Worm (Caenorhabditis elegans): ENCODE results near the gene timm-17B.2.
"Not testable (repeated sequence)": the region's sequence is repeated elsewhere in the genome, so short reads cannot be mapped to it uniquely, and the experiment has no call there.

Gene timm-17B.2

ce11 chrIV:8375381-8375780 lies 21.1 kb upstream of the timm-17B.2 start:
- TF ChIP-seq W03F9.2 (tag; optimal IDR thresholded peaks at IDR 0.05) = peak; percentile 70
- peak; percentile 48 for TF ChIP-seq him-1 (tag; optimal IDR thresholded peaks at IDR 0.05)
- no peak for TF ChIP-seq dao-5 (tag; optimal IDR thresholded peaks at IDR 0.05)

- no peak for TF ChIP-seq him-1 (tag; optimal IDR thresholded peaks at IDR 0.05)
- no peak for TF ChIP-seq W03F9.2 (tag; optimal IDR thresholded peaks at IDR 0.05)
- no peak for TF ChIP-seq dao-5 (tag; optimal IDR thresholded peaks at IDR 0.05)
Observed at ce11 chrIV:8376923-8377322, 19.5 kb upstream of the timm-17B.2 start.

ce11 chrIV:8377501-8377900 lies 18.9 kb upstream of the timm-17B.2 start, which contains the start of gene D2096.7:
Gene D2096.7, minus strand, starts transcription at chrIV:8377630.
- peak; percentile 26 for TF ChIP-seq dao-5 (tag; optimal IDR thresholded peaks at IDR 0.05)
- TF ChIP-seq him-1 (tag; optimal IDR thresholded peaks at IDR 0.05) = no peak

DNA sequence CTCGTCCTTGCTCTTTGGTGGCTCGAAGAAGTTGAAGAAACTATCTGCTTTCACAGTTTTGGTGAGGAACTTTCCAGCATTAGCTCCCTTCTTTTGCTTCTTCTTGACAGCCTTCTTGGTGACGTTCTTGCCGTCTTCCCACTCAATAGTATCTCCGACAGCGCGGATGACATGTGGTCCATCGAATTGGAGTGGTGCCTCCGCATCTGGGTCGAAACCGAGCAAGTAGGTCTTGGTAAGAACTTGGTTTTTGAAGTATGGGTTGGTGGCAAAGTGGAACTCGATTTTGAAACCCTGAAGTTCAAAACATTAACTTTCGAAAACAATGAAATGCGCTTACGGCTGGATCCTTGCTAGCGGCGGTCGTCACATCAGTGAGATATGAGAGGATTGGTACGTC lies 18.2 kb upstream of the timm-17B.2 start:
- TF ChIP-seq dao-5 (tag; optimal IDR thresholded peaks at IDR 0.05) (no peak), W03F9.2 (tag; optimal IDR thresholded peaks at IDR 0.05) (no peak), him-1 (tag; optimal IDR thresholded peaks at IDR 0.05) (no peak)

DNA sequence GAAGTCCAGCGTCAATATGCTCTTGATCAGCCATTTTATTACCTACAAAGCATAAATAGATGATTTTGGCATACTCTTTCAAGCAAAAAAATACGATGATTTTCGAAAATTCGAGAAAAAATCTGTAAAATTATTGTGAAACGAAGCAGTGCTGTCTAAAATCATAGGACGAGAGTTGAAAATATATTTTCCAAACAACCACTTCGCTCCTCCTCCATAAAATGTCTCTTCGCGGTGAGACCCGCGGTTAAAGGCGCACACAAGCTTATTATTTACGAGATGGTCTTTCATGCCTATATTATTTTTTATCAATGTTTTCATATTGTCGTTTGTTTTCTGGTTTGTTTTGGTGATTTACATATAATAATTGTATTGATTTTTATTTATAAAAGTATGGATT lies 17.2 kb upstream of the timm-17B.2 start, which contains the start of gene nap-1:
nap-1 (minus strand) TSS at position 42 of the 400 bp plus-strand sequence.
- TF ChIP-seq dao-5 (tag; optimal IDR thresholded peaks at IDR 0.05) = no peak
- no peak for TF ChIP-seq him-1 (tag; optimal IDR thresholded peaks at IDR 0.05)
- TF ChIP-seq W03F9.2 (tag; optimal IDR thresholded peaks at IDR 0.05) = peak; percentile 89

DNA sequence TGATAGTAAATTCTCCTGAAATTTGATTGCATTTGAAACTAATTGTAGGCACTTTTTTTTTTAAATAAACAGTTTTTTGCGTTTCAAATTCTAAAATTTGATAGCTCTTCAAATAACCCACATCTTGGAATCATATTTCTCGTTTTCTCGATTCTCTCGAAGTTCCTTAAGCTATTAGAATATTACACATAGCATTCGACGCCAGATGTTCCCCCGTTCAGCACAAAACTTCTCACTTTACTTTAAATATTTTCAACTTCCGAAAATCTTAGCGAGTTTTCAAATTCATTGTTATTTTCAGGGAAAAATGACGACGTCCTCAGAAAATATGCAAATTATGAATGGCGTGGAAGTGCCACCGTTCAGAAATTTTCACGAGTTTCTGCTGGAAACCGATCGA lies 16.8 kb upstream of the timm-17B.2 start, which contains the start of gene praf-3:
praf-3 (plus strand) TSS at position 301 of the 400 bp plus-strand sequence.
- no peak for TF ChIP-seq W03F9.2 (tag; optimal IDR thresholded peaks at IDR 0.05)
- no peak for TF ChIP-seq him-1 (tag; optimal IDR thresholded peaks at IDR 0.05)
- TF ChIP-seq dao-5 (tag; optimal IDR thresholded peaks at IDR 0.05) = no peak

- TF ChIP-seq dao-5 (tag; optimal IDR thresholded peaks at IDR 0.05) = no peak
- no peak for TF ChIP-seq him-1 (tag; optimal IDR thresholded peaks at IDR 0.05)
- no peak for TF ChIP-seq W03F9.2 (tag; optimal IDR thresholded peaks at IDR 0.05)
Observed at ce11 chrIV:8380266-8380850, 16.1 kb upstream of the timm-17B.2 start.

DNA sequence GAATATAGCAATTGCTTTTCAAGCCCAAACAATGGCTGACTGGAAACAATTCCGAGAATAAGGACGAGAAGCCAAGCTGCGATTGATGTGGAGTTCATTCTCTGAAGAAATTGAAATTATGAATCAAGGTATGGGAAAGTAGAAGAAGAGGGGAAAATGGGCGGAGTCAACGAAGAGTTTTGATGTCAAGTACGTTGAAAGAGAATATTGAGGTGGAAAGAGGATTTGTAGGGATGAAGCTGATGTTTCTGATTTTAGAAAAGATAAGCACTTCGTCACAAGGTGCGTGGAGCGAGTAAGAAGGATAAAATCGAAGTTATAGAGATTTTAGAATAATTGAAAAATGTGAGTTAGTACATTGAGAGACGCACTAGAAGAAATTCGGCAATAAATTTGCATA lies 13.8 kb upstream of the timm-17B.2 start, which contains the start of gene D2096.9:
D2096.9 (minus strand) TSS at position 101 of the 400 bp plus-strand sequence.
- TF ChIP-seq W03F9.2 (tag; optimal IDR thresholded peaks at IDR 0.05) (no peak), dao-5 (tag; optimal IDR thresholded peaks at IDR 0.05) (no peak), him-1 (tag; optimal IDR thresholded peaks at IDR 0.05) (no peak)

ce11 chrIV:8384737-8385136 lies 11.7 kb upstream of the timm-17B.2 start:
- TF ChIP-seq him-1 (tag; optimal IDR thresholded peaks at IDR 0.05) (no peak), dao-5 (tag; optimal IDR thresholded peaks at IDR 0.05) (no peak), W03F9.2 (tag; optimal IDR thresholded peaks at IDR 0.05) (no peak)

- TF ChIP-seq dao-5 (tag; optimal IDR thresholded peaks at IDR 0.05) (no peak), him-1 (tag; optimal IDR thresholded peaks at IDR 0.05) (no peak), W03F9.2 (tag; optimal IDR thresholded peaks at IDR 0.05) (no peak)
Observed at ce11 chrIV:8385662-8386061, 10.8 kb upstream of the timm-17B.2 start.

DNA sequence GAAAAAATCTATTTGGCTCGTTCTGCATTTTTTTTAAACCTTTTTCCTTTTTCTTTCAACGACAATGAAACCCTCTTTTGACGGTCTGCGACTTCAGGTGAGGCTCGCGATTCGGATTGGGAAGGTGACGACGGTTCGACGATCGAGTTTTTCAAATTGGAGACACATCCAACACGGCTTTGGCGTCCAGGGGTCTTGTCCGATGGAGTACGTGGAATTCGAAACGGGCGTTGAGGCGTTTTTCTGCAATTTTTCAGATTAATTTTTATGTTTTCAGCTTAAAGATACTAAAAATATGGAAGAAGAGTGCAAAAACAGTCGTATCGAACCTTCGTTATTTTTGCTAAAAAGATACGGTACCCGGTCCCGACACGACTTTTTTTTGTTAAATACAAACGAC lies 7.3 kb upstream of the timm-17B.2 start, which contains the start of gene D2096.10:
D2096.10 (minus strand) TSS at position 101 of the 400 bp plus-strand sequence.
- not testable (repeated sequence) for TF ChIP-seq dao-5, W03F9.2, him-1 (tag; optimal IDR thresholded peaks at IDR 0.05)

DNA sequence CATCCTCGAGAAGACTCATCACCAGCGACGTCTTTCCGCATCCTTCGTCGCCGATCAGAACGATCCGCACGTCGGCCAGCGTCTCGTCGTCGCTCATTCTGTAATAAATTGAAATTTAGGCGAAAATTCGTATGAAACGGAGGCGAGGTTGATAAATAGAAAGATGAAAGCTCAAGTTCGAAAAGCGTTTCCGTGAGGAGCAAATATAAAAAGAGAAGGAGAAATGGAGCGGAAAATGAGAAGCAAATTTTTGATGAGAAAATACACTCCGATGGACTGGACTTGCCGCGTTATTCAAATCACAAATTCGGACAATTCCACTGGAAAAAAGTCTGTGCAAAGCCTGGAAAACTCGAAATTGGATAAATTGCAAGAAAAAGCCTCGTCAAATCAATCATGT lies 2.3 kb upstream of the timm-17B.2 start, which contains the start of gene D2096.11:
D2096.11 (minus strand) TSS at position 101 of the 400 bp plus-strand sequence.
- no peak for TF ChIP-seq him-1 (tag; optimal IDR thresholded peaks at IDR 0.05)
- TF ChIP-seq dao-5 (tag; optimal IDR thresholded peaks at IDR 0.05) = no peak
- no peak for TF ChIP-seq W03F9.2 (tag; optimal IDR thresholded peaks at IDR 0.05)

DNA sequence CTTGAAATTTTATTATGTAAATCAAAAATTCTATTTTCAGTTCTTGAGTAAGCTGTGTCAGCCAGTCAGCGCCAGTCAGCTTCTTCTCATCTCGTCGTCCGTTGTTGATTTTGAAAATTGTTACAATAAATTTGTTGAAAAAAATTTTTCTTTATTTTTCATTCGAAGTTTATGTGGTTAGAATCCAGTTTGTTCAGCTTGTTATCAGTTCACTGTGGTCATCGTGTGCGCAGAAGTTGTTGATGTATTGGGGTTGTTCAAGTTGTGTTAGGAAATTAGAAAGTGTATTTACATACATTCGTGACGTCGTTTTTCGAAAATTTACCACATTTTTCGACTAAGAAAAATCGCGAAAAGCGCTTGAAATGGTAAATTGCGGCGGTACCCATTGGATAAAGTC lies 1.4 kb downstream of the timm-17B.2 start:
- TF ChIP-seq dao-5 (tag; optimal IDR thresholded peaks at IDR 0.05) (no peak), W03F9.2 (tag; optimal IDR thresholded peaks at IDR 0.05) (no peak), him-1 (tag; optimal IDR thresholded peaks at IDR 0.05) (no peak)

- TF ChIP-seq W03F9.2 (tag; optimal IDR thresholded peaks at IDR 0.05) = no peak
- TF ChIP-seq him-1 (tag; optimal IDR thresholded peaks at IDR 0.05) = no peak
- TF ChIP-seq dao-5 (tag; optimal IDR thresholded peaks at IDR 0.05) = no peak
Observed at ce11 chrIV:8420961-8421360, 24.5 kb downstream of the timm-17B.2 start, which contains the start of gene M116.5. Gene M116.5, minus strand, starts transcription at chrIV:8421061.

DNA sequence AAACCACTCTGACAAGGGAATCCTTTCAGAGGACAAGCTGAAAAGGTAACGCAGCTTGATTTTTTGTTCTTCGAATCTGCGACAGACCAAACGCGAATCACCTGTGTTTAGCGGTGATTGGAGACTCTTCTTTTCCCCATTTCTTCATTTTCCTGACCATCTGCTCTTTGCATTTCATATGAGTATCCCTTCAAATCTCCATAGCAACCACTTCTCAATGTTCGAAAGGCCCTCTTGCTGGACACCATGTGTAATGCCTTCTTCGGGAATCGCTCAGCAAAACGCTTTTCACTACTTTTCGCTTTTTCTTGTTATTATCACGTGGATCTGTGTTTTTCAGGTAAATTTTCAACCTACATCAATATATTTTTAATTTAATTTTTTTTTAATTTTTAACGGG lies 30.1 kb downstream of the timm-17B.2 start, which contains the start of the genes T26A8.3 and tmem-231:
T26A8.3 (minus strand) TSS at position 101 of the 400 bp plus-strand sequence.
tmem-231 (plus strand) TSS at position 249 of the 400 bp plus-strand sequence.
- TF ChIP-seq W03F9.2 (tag; optimal IDR thresholded peaks at IDR 0.05) (no peak), dao-5 (tag; optimal IDR thresholded peaks at IDR 0.05) (no peak), him-1 (tag; optimal IDR thresholded peaks at IDR 0.05) (no peak)

Measured in whole organism, L4/young adult.